Worm (Caenorhabditis elegans) whole organism, L3 larva: ENCODE measurements around the gene trap-2.

ENCODE experiments used
- R02D3.7 ChIP-seq: fragments of 150-350 bp; optimal IDR thresholded peaks from 2 replicates; lab custom pipeline; 2014; ENCODE audit warnings: missing biosample characterization, missing genetic modification characterization
- ZK546.5 ChIP-seq: sonication (generic microtip); optimal IDR thresholded peaks from 2 replicates; lab custom pipeline; 2017; ENCODE audit warnings: missing biosample characterization, missing genetic modification characterization
- aly-2 ChIP-seq: fragments of 150-350 bp; optimal IDR thresholded peaks from 2 replicates; lab custom pipeline; 2014; ENCODE audit warnings: missing biosample characterization, missing genetic modification characterization
- nhr-11 ChIP-seq: fragments of 150-350 bp; optimal IDR thresholded peaks from 2 replicates; lab custom pipeline; 2014; ENCODE audit warnings: missing biosample characterization, missing genetic modification characterization
- nhr-237 ChIP-seq: fragments of 150-350 bp; optimal IDR thresholded peaks from 2 replicates; lab custom pipeline; 2014; ENCODE audit warnings: missing biosample characterization, missing genetic modification characterization
- nhr-25 ChIP-seq: sonication (generic microtip); optimal IDR thresholded peaks from 2 replicates; lab custom pipeline; 2017; ENCODE audit warnings: missing biosample characterization, missing genetic modification characterization
- snpc-4 ChIP-seq: fragments of 150-350 bp; optimal IDR thresholded peaks from 2 replicates; lab custom pipeline; 2014; ENCODE audit warnings: missing biosample characterization, missing genetic modification characterization

ce11 chrX:802478-802877 lies 34.6 kb upstream of the trap-2 start, which contains the start of gene gtr-1:
- TF ChIP-seq ZK546.5 (tag; lab: Kevin White, UChicago) = no peak
- no peak for TF ChIP-seq R02D3.7 (tag; lab: Kevin White, UChicago)
- TF ChIP-seq nhr-25 (tag; lab: Kevin White, UChicago) = no peak
- TF ChIP-seq nhr-11 (tag; lab: Kevin White, UChicago) = no peak
- TF ChIP-seq nhr-237 (tag; lab: Kevin White, UChicago) = no peak
- TF ChIP-seq snpc-4 (tag; lab: Kevin White, UChicago) = no peak
- TF ChIP-seq aly-2 = no peak
